Worm (Caenorhabditis elegans): ENCODE measurements around the gene C25F9.13.

ce11 chrV:19398882-19399281 is at the start of gene C25F9.13:
- no peak for TF ChIP-seq lin-13 (tag; optimal IDR thresholded peaks at IDR 0.05)
- no peak for TF ChIP-seq unc-62 (GFP tag; optimal IDR thresholded peaks at IDR 0.05)
- no peak for TF ChIP-seq nhr-28 (tag; optimal IDR thresholded peaks at IDR 0.05)
- TF ChIP-seq unc-120 (tag; optimal IDR thresholded peaks at IDR 0.05; ENCODE audit: poor library complexity, severe bottlenecking) = no peak
- no peak for TF ChIP-seq snpc-4 (tag; optimal IDR thresholded peaks at IDR 0.05)
- TF ChIP-seq sem-2 (GFP tag; optimal IDR thresholded peaks at IDR 0.05) = no peak
- TF ChIP-seq ces-1 (GFP tag; optimal IDR thresholded peaks at IDR 0.05) = no peak
- TF ChIP-seq blmp-1 (tag; optimal IDR thresholded peaks at IDR 0.05) = no peak
- TF ChIP-seq nhr-12 (tag; optimal IDR thresholded peaks at IDR 0.05) = no peak

Data from whole organism, mixed stage, embryonic.